Worm (Caenorhabditis elegans): ENCODE results near the gene ets-6.

ets-6 gene

ce11 chrV:7529840-7530239, 50.5 kb downstream of the ets-6 start, which contains the start of gene swt-2:
Gene swt-2, plus strand, starts transcription at chrV:7530140.
- TF ChIP-seq blmp-1 (tag; optimal IDR thresholded peaks at IDR 0.05; ENCODE audit: insufficient read depth) (no peak), egl-27 (tag; optimal IDR thresholded peaks at IDR 0.05) (no peak), unc-55 (GFP tag; optimal IDR thresholded peaks at IDR 0.05) (no peak), ceh-16 (tag; optimal IDR thresholded peaks at IDR 0.05) (no peak)

ce11 chrV:7528816-7529215, 51.5 kb downstream of the ets-6 start, which contains the start of gene C54F6.5:
Gene C54F6.5, plus strand, starts transcription at chrV:7529116.
- no peak for TF ChIP-seq snpc-4 (tag; optimal IDR thresholded peaks at IDR 0.05)
- TF ChIP-seq ama-1 (optimal IDR thresholded peaks at IDR 0.05), result no peak
- TF ChIP-seq mdl-1 (tag; optimal IDR thresholded peaks at IDR 0.05), result no peak
- TF ChIP-seq sma-3 (GFP tag; optimal IDR thresholded peaks at IDR 0.05), result no peak
- TF ChIP-seq blmp-1 (tag; optimal IDR thresholded peaks at IDR 0.05; ENCODE audit: insufficient read depth), result no peak
- no peak for TF ChIP-seq lin-39 (tag; optimal IDR thresholded peaks at IDR 0.05)
- no peak for TF ChIP-seq ztf-11 (tag; optimal IDR thresholded peaks at IDR 0.05)
- TF ChIP-seq R02D3.7 (tag; optimal IDR thresholded peaks at IDR 0.05), result no peak
- TF ChIP-seq sma-9 (GFP tag; optimal IDR thresholded peaks at IDR 0.05), result no peak
- no peak for TF ChIP-seq sma-9 (tag; optimal IDR thresholded peaks at IDR 0.05)
- TF ChIP-seq unc-39 (tag; optimal IDR thresholded peaks at IDR 0.05), result no peak
